Worm (Caenorhabditis elegans) whole organism, midembryonic: ENCODE measurements around the gene ZK1320.3.

Experiments used
- T22C8.4 ChIP-seq: fragments of 200-800 bp; sonication (Bioruptor generic); IDR thresholded peaks from 2 replicates; pipeline ENCODE4 v1.3.6; 2022; ENCODE audit warnings: missing genetic modification characterization, missing compliant biosample characterization
- cog-1 ChIP-seq: sonication (generic microtip); optimal IDR thresholded peaks from 2 replicates; lab custom pipeline; 2016; ENCODE audit warnings: missing genetic modification characterization, missing compliant biosample characterization
- flt-1 ChIP-seq: fragments of 200-800 bp; sonication (Bioruptor generic); IDR thresholded peaks from 2 replicates; pipeline ENCODE4 v1.3.6; 2022; ENCODE audit warnings: missing genetic modification characterization, missing compliant biosample characterization
- klf-2 ChIP-seq: fragments of 200-800 bp; sonication (Bioruptor generic); conservative IDR thresholded peaks from 2 replicates; pipeline ENCODE4 v1.3.6; 2022; ENCODE audit warnings: missing genetic modification reagents, missing genetic modification characterization, missing compliant biosample characterization
- med-1 ChIP-seq: sonication (generic microtip); optimal IDR thresholded peaks from 2 replicates; lab custom pipeline; 2017; ENCODE audit warnings: missing genetic modification characterization, mild to moderate bottlenecking, missing compliant biosample characterization, antibody characterized with exemption, missing genetic modification reagents; ENCODE audit not compliant: insufficient read depth
- ref-1 ChIP-seq: fragments of 200-800 bp; sonication (Bioruptor generic); conservative IDR thresholded peaks from 2 replicates; pipeline ENCODE4 v1.3.6; 2022; ENCODE audit warnings: missing genetic modification reagents, missing genetic modification characterization, missing compliant biosample characterization
- tab-1 ChIP-seq: fragments of 200-800 bp; sonication (Bioruptor generic); IDR thresholded peaks from 2 replicates; pipeline ENCODE4 v1.3.6; 2022; ENCODE audit warnings: missing genetic modification characterization, missing compliant biosample characterization
- ztf-23 ChIP-seq: fragments of 200-800 bp; sonication (Bioruptor generic); IDR thresholded peaks from 2 replicates; pipeline ENCODE4 v1.3.6; 2022; ENCODE audit warnings: missing genetic modification reagents, missing genetic modification characterization, missing compliant biosample characterization
- ztf-29 ChIP-seq: fragments of 200-800 bp; sonication (Bioruptor generic); IDR thresholded peaks from 2 replicates; pipeline ENCODE4 v1.3.6; 2022; ENCODE audit warnings: missing genetic modification reagents, missing genetic modification characterization, missing compliant biosample characterization

Gene ZK1320.3

DNA sequence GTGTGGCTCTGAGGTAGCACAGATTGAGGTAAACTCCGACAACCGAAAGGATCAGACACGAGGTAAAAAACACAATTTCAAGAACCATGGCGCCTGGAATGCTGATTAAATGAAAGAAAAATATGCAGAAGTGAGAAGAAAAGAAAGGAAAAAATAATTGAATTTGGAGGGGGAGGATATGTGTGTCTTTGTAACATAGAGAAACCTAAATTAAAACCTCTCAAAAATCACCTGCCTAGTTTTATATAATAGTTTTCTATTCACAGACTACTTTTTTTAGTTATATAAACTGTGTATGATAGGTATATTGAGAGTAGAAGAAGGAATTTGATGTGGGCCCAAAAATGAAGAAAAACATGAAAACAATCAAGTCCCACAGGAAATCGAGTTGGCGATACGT lies 5.4 kb upstream of the ZK1320.3 start, which contains the start of gene ZK1320.5:
Gene ZK1320.5, minus strand, starts transcription at position 101 of the 400 bp plus-strand sequence.
- TF ChIP-seq ref-1 (GFP tag; lab: Robert Waterston, UW), result no peak
- TF ChIP-seq med-1 (GFP tag; lab: Kevin White, UChicago), result no peak

DNA sequence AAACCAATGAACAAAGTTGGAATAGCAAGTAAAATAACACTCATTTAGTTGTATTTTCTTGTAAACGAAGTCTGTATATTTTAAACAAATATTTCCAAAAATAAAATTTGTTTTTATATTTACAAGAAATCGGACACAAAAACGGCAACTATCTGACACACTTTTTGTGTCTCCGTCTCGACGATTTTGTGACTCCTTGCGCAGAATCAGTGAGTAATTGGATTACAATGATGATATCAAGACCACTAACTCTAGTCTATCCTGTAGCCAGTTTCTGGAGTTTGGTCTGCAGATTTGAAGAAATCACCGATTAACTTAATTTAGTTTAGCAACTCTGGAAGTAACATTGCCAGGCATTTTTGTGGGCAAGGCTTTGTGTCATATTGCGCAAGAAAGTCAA lies 2.6 kb upstream of the ZK1320.3 start, which contains the start of gene cyp-13A10:
Gene cyp-13A10, minus strand, starts transcription at position 88 of the 400 bp plus-strand sequence.
- TF ChIP-seq klf-2 (GFP tag; lab: Robert Waterston, UW) (no peak), T22C8.4 (no peak), flt-1 (GFP tag; lab: Robert Waterston, UW) (no peak), ztf-29 (GFP tag; lab: Robert Waterston, UW) (no peak), ztf-23 (GFP tag; lab: Robert Waterston, UW) (no peak), med-1 (GFP tag; lab: Kevin White, UChicago) (no peak), cog-1 (no peak), tab-1 (GFP tag; lab: Robert Waterston, UW) (no peak), ref-1 (GFP tag; lab: Robert Waterston, UW) (no peak)

DNA sequence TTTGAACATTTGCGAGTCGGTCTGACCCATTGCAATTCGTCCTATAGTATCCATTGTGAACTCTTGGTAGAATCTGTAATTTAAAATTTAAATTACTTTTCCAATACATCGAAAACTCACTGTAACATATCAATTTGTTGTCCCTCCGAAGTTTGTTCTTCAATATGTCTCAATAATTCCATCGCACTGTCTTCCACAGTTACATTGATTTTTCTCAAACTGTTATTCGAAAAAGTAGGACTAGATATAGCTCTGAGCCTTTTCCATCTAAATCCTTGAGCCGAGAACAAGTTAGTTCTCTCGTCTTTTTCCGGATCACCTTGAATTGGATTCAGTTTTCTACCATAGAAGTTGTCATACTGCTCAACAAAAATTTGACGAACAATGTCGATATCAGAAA lies 1.9 kb upstream of the ZK1320.3 start:
- TF ChIP-seq ref-1 (GFP tag; lab: Robert Waterston, UW) (no peak), flt-1 (GFP tag; lab: Robert Waterston, UW) (no peak), T22C8.4 (no peak), med-1 (GFP tag; lab: Kevin White, UChicago) (no peak), klf-2 (GFP tag; lab: Robert Waterston, UW) (no peak), cog-1 (no peak), ztf-23 (GFP tag; lab: Robert Waterston, UW) (no peak), ztf-29 (GFP tag; lab: Robert Waterston, UW) (no peak), tab-1 (GFP tag; lab: Robert Waterston, UW) (no peak)

DNA sequence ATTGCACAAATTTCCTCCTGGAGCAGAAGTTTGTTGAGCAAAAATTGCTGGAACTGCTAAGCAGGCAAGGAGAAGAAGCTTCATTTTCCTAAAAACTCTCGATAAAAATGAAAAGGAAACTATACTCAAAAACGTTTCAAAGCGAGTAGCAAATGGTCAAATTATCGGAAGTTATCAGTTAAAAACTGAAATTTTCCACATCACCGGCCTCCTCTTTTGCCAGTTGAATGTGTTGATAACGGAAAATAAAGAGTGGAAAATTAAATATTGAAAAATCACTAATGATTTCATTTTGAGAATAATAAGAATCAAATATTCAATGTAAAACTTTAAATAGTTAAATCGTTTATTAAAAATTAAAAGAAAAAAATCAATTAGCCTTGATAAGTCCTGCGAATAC lies 1.3 kb downstream of the ZK1320.3 start, which contains the start of gene ZK1320.2:
Gene ZK1320.2, minus strand, starts transcription at position 88 of the 400 bp plus-strand sequence.
- no peak for TF ChIP-seq ztf-23 (GFP tag; lab: Robert Waterston, UW)
- TF ChIP-seq tab-1 (GFP tag; lab: Robert Waterston, UW), result no peak
- no peak for TF ChIP-seq ref-1 (GFP tag; lab: Robert Waterston, UW)

DNA sequence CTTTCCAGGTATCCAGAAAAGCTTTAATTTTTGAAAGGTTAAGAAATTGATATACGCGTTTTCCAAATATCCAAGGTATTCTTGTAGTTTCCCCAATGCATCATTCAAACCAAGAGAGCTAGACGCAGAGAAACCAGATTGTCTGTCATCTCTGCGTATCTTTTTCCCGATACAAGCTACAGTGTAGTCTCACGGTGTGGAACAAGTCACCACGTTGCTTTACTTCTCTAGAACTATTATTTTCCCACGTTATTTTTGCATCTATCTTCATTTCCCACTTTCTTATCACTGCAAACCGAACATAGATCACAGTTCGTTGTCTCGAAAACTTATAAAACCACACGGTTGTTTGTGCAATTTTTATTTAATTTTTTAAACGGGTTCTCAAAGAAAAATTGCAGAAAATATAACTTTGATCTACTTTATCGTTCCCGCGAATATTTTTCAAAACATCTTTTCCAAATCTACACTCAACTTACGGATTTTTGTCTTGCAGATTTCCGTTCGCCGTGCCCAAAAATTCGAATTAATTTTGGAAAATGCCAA lies 3.9 kb downstream of the ZK1320.3 start, which contains the start of gene gstk-1:
Gene gstk-1, plus strand, starts transcription at position 496 of the 546 bp plus-strand sequence.
- no peak for TF ChIP-seq ztf-29 (GFP tag; lab: Robert Waterston, UW)
- no peak for TF ChIP-seq tab-1 (GFP tag; lab: Robert Waterston, UW)
- TF ChIP-seq klf-2 (GFP tag; lab: Robert Waterston, UW), result no peak
- TF ChIP-seq ztf-23 (GFP tag; lab: Robert Waterston, UW), result no peak

DNA sequence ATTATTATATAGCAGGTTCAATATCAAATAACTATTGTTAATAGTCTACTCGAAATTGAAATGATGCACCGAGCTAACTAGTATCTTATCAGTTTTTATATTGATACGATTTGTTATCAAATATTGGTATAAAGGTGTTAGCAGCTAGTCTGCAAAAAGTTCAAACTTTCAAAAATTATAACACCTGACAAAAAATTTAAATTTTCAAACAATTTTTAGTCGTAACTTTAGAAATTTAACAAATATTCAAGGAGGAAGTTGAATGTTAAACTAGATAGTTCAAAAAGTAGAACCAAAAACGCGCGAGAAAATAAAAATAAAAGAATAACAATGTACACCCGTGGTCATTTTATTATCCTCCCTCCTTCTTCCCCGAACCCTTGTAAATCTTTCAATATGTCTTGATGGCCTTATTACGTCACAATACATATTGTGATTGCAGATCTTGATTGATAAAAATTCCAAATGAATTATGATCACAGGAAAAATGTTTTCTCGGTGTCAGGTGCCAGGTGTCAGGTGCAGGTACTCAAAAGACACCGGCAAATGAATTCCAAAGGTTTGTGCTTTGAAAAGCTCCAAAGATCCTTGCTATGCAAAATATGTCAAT lies 4.6 kb downstream of the ZK1320.3 start, which contains the start of gene ZK1307.1:
Gene ZK1307.1, minus strand, starts transcription at position 51 of the 610 bp plus-strand sequence.
- TF ChIP-seq tab-1 (GFP tag; lab: Robert Waterston, UW) (no peak), ztf-29 (GFP tag; lab: Robert Waterston, UW) (no peak), ref-1 (GFP tag; lab: Robert Waterston, UW) (no peak), med-1 (GFP tag; lab: Kevin White, UChicago) (no peak), flt-1 (GFP tag; lab: Robert Waterston, UW) (no peak), klf-2 (GFP tag; lab: Robert Waterston, UW) (no peak), T22C8.4 (no peak), cog-1 (no peak), ztf-23 (GFP tag; lab: Robert Waterston, UW) (no peak)

DNA sequence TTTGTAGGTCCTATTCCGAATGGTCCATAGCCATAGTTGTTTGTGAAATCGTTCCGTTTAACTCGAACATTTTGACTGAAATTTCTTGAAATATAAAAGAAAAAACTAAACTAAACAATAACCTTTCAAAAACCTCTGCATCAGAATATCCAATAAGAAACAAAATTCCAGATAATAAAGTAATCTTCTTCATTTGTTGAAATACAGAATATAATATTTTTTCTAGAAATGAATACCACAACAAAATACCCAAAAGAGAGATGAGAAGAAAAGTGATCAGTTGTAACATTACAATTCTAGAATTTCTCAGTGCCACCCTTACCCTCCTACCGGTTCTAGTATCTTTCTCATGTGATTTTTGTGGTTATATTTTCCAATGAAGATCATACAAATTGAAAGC lies 6.5 kb downstream of the ZK1320.3 start, which contains the start of gene ZK1307.2:
Gene ZK1307.2, minus strand, starts transcription at position 274 of the 400 bp plus-strand sequence.
- TF ChIP-seq med-1 (GFP tag; lab: Kevin White, UChicago) (no peak), T22C8.4 (no peak), klf-2 (GFP tag; lab: Robert Waterston, UW) (no peak), flt-1 (GFP tag; lab: Robert Waterston, UW) (no peak), cog-1 (no peak), ref-1 (GFP tag; lab: Robert Waterston, UW) (no peak)

DNA sequence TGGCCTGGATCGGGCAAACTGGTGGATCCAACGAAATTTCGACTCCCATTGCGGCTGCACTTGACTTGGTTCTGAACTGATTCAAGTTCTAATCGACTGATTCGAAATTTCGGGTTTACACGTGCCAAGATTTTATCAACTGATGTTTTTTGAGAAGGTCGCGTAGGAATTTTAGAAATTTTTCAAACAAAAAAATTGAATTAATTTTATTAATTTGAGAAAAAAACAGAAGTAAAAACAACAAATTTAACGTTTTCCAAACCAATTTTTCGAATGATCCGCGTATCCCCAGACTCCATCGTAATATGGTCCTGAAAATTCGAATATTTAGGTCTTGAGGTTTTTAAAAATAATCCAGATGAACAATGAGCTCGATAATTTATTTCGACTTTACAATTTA lies 7.3 kb downstream of the ZK1320.3 start, which contains the start of gene ZK1307.3:
Gene ZK1307.3, minus strand, starts transcription at position 101 of the 400 bp plus-strand sequence.
- no peak for TF ChIP-seq tab-1 (GFP tag; lab: Robert Waterston, UW)
- no peak for TF ChIP-seq ztf-23 (GFP tag; lab: Robert Waterston, UW)
- no peak for TF ChIP-seq flt-1 (GFP tag; lab: Robert Waterston, UW)
- no peak for TF ChIP-seq ztf-29 (GFP tag; lab: Robert Waterston, UW)
- TF ChIP-seq ref-1 (GFP tag; lab: Robert Waterston, UW), result no peak

DNA sequence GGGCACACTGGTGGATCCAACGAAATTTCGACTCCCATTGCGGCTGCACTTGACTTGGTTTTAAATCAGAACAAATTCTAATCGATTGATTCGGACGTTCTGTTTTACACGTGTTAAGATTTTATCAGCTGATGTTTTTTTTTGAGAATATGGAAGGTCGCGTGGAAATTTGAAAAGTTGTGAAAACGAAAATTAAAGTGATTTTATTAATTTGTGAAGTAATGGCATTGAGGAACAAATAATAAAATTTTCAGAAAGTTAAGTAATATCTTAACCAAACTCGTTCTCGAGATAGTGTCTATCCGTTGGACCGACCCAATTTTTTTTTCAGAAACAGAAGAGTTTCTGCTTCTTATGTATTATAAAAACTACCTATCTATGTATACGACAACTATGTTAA lies 8.5 kb downstream of the ZK1320.3 start, which contains the start of gene ZK1307.4:
Gene ZK1307.4, minus strand, starts transcription at position 101 of the 400 bp plus-strand sequence.
- TF ChIP-seq tab-1 (GFP tag; lab: Robert Waterston, UW), result no peak
- no peak for TF ChIP-seq cog-1
- no peak for TF ChIP-seq ref-1 (GFP tag; lab: Robert Waterston, UW)
- no peak for TF ChIP-seq med-1 (GFP tag; lab: Kevin White, UChicago)
- TF ChIP-seq T22C8.4, result no peak
- TF ChIP-seq klf-2 (GFP tag; lab: Robert Waterston, UW), result no peak
- TF ChIP-seq ztf-29 (GFP tag; lab: Robert Waterston, UW), result no peak
- TF ChIP-seq ztf-23 (GFP tag; lab: Robert Waterston, UW), result no peak
- no peak for TF ChIP-seq flt-1 (GFP tag; lab: Robert Waterston, UW)
